Fruit fly (Drosophila melanogaster): ENCODE measurements around the gene CG31380.

Gene CG31380

DNA sequence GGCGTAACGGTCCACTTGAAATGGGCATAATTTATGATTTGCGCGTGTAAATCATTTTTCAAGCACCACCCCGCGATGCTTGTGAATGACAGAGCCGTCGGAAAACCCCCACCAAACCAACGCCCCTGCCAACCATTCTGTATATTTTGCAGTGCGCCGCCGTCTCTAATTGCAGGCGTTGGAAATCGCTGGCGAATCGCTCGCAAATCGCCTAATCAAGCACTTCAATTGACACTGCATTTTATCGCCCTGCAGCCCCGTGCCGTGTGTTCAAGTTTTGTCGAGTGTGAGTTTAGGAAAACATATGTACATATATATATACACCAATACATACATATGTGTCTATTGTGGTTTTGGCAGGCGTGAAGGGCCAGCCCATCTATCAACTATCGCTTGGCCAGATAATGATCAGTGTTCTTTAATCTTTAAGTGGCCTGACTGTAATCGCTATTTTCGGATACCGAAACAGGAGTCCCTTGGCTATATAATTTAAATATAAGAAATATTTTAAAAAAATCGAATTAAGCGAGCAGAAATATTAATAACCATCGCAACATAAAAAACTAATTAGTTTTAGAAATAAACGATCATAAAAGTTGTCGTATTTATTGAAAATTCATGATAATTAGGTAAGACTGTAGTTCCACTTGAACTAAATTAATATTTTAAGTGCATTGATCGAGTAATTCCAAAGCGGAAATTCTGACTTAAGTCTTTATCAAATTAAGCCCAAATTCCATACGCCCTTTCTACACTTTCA lies 27.1 kb downstream of the CG31380 start:
- TF ChIP-seq Snoo (tag; optimal IDR thresholded peaks at IDR 0.05) (no peak), CG8159 (tag; optimal IDR thresholded peaks at IDR 0.05) (no peak), CG8301 (tag; optimal IDR thresholded peaks at IDR 0.05) (no peak), fd96Ca (GFP tag; IDR thresholded peaks at IDR 0.05) (no peak), CG9948 (tag; optimal IDR thresholded peaks at IDR 0.05) (no peak), CG10348 (GFP tag; IDR thresholded peaks at IDR 0.05) (no peak)

DNA sequence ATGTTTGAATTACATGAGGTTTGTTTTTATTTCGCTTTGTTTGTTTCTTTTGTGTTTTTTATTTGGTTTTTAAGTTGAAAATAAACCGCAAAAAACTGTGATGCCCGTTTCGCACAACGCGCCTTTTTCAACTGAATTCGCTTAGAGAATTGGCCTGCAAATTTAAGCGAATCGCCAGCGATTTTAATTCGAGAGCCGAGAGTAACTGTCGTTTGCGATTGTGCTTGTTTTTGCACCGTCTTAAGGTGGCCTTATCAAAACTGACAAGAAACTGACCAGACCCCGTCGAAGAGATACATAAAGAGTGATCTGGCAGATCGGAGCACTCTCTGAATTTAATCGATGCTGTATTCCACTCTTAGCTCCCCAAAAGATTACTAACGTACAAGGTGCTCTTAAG lies 29.1 kb downstream of the CG31380 start:
- TF ChIP-seq CG34367 (tag; optimal IDR thresholded peaks at IDR 0.05) (no peak), CG4496 (GFP tag; IDR thresholded peaks at IDR 0.05) (0 out of 3 replicates have a peak, but pooled peaks have one; percentile 42), CG8159 (tag; optimal IDR thresholded peaks at IDR 0.05) (no peak), CG9948 (tag; optimal IDR thresholded peaks at IDR 0.05) (no peak), D1 (tag; optimal IDR thresholded peaks at IDR 0.05) (no peak), Ets98B (GFP tag; IDR thresholded peaks at IDR 0.05) (peak; percentile 45; the same call in 1 of the 2 replicates), CG15710 (tag; optimal IDR thresholded peaks at IDR 0.05) (no peak), CG10348 (GFP tag; IDR thresholded peaks at IDR 0.05) (no peak), Snoo (tag; optimal IDR thresholded peaks at IDR 0.05) (no peak), CG32121 (GFP tag; IDR thresholded peaks at IDR 0.05) (no peak), CG12605 (GFP tag; IDR thresholded peaks at IDR 0.05) (peak; percentile 41; the same call in 1 of the 2 replicates), Pif1B (GFP tag; optimal IDR thresholded peaks at IDR 0.05) (no peak), CG13204 (GFP tag; optimal IDR thresholded peaks at IDR 0.05) (no peak), CG17806 (tag; optimal IDR thresholded peaks at IDR 0.05) (no peak), Pif1A (GFP tag; optimal IDR thresholded peaks at IDR 0.05) (no peak), gl (tag; optimal IDR thresholded peaks at IDR 0.05) (no peak), CG8301 (tag; optimal IDR thresholded peaks at IDR 0.05) (no peak), EcR (GFP tag; optimal IDR thresholded peaks at IDR 0.05) (no peak), rn (GFP tag; IDR thresholded peaks at IDR 0.05) (no peak), fd96Ca (GFP tag; IDR thresholded peaks at IDR 0.05) (0 out of 3 replicates have a peak, but pooled peaks have one; percentile 22), CG14655 (GFP tag; optimal IDR thresholded peaks at IDR 0.05) (peak; percentile 16)

DNA sequence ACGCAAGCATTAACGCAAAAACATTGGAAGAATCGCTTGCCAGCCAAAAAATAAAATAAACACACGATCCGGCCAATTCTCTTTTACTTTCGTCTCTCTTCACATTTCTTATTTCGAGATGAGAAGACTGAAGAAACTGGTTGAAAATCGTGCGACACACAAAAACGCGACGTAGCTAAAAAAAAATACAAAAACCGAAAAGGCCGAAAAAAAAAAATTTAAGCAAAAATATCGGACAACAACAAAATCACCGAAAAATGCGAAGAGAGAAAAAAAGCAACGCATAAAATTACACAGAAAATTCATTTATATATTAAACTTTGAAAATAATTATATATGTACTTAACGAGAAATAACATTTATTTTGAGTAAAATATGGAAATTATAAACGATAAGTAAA lies 29.8 kb downstream of the CG31380 start:
- no peak for TF ChIP-seq CG17806 (tag; optimal IDR thresholded peaks at IDR 0.05)
- TF ChIP-seq Pif1B (GFP tag; optimal IDR thresholded peaks at IDR 0.05) = no peak
- TF ChIP-seq Snoo (tag; optimal IDR thresholded peaks at IDR 0.05) = peak; percentile 62
- TF ChIP-seq CG9948 (tag; optimal IDR thresholded peaks at IDR 0.05) = no peak
- peak; percentile 15; the same call in 1 of the 3 replicates for TF ChIP-seq CG4496 (GFP tag; IDR thresholded peaks at IDR 0.05)
- TF ChIP-seq Ets98B (GFP tag; IDR thresholded peaks at IDR 0.05) = no peak; the same call in 1 of the 2 replicates
- TF ChIP-seq CG32121 (GFP tag; IDR thresholded peaks at IDR 0.05) = peak; percentile 56; the same call in 1 of the 2 replicates
- no peak for TF ChIP-seq CG10348 (GFP tag; IDR thresholded peaks at IDR 0.05)
- peak; percentile 21 for TF ChIP-seq Pif1A (GFP tag; optimal IDR thresholded peaks at IDR 0.05)
- TF ChIP-seq fd96Ca (GFP tag; IDR thresholded peaks at IDR 0.05) = no peak
- no peak for TF ChIP-seq CG8301 (tag; optimal IDR thresholded peaks at IDR 0.05)
- no peak for TF ChIP-seq D1 (tag; optimal IDR thresholded peaks at IDR 0.05)
- no peak for TF ChIP-seq CG12605 (GFP tag; IDR thresholded peaks at IDR 0.05)
- no peak for TF ChIP-seq EcR (GFP tag; optimal IDR thresholded peaks at IDR 0.05)
- TF ChIP-seq rn (GFP tag; IDR thresholded peaks at IDR 0.05) = no peak
- no peak for TF ChIP-seq gl (tag; optimal IDR thresholded peaks at IDR 0.05)
- TF ChIP-seq CG13204 (GFP tag; optimal IDR thresholded peaks at IDR 0.05) = no peak

DNA sequence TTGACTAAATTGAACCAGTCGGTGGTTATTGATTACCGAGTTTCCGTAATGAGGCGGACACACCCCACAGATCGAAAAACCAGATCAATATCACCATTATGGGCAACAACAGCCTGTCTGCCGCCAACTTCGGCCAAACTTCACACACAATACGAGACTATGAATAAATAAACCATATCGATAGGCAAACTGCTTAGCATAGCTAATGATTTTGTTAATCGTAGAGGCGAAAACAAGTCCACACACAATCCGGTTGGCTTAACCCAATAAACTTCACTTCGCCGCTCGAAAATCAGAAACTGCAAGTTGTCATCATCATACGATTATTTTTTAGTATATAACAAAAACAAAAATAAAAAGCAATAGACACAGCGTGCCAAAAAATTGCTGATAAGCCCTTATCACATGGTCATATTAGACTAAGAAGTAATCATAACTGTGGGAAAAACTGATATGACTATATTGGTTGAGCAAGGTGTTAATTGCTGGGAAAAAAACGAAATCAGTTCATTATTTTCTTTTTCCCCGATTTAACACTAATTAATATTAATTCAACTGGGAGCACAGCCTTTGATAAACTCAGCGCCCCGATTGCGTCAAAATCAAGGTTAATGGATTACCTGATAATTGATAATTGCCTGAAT lies 33.3 kb downstream of the CG31380 start:
- TF ChIP-seq Ets98B (GFP tag; IDR thresholded peaks at IDR 0.05) (no peak), Snoo (tag; optimal IDR thresholded peaks at IDR 0.05) (no peak), CG17806 (tag; optimal IDR thresholded peaks at IDR 0.05) (no peak), CG15710 (tag; optimal IDR thresholded peaks at IDR 0.05) (no peak), CG14655 (GFP tag; optimal IDR thresholded peaks at IDR 0.05) (no peak), EcR (GFP tag; optimal IDR thresholded peaks at IDR 0.05) (no peak), Pif1A (GFP tag; optimal IDR thresholded peaks at IDR 0.05) (no peak), CG10348 (GFP tag; IDR thresholded peaks at IDR 0.05) (no peak)

DNA sequence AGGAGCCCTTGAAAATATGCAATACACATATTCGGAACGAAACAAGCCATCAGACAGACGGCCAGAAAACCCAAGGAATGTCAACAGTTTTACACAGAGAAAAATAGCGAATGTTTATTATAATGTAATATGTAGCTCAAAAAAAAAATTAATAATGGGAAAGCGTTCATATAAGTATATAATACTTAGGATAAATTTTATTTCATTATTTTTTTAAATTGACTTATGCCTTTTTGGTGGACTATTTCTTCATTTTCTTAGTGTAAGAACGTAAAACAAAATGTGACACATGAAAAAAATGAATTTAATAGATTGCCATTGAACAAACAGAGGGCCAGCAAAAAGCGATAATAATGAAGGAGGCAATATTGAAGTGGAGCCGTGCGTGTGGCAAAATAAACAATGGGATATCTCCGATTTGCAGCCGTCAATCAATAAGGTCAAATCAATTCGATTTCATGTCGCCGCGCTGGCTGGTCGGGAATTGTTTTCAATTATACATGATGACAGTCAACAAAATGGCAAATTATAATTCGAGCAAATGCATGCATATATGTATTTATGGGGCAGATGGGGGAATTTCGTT lies 34.3 kb downstream of the CG31380 start:
- TF ChIP-seq CG12605 (GFP tag; IDR thresholded peaks at IDR 0.05) (no peak), CG32121 (GFP tag; IDR thresholded peaks at IDR 0.05) (no peak), CG14655 (GFP tag; optimal IDR thresholded peaks at IDR 0.05) (peak; percentile 3), EcR (GFP tag; optimal IDR thresholded peaks at IDR 0.05) (no peak)

DNA sequence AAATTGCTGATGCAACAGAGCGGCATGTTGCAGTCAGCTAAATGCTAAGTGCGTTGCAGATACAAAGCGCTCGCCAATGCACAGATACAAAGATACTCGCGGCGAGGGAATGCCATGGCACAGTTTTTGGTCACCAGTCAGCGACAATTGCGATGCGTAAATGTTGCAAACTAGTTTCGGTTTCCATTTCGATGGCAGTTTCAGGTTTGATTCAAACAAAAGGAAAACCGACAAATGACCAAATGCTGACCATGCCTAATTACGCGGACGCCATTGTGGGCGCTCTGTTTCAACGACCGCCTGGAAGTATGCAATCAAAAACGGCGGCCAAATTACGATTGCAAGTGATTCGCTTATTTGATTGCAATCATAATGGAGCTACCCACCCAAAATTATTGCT lies 35.5 kb downstream of the CG31380 start:
- no peak for TF ChIP-seq Snoo (tag; optimal IDR thresholded peaks at IDR 0.05)
- TF ChIP-seq fd96Ca (GFP tag; IDR thresholded peaks at IDR 0.05) = peak; percentile 24; the same call in 1 of the 3 replicates
- 0 out of 2 replicates have a peak, but pooled peaks have one; percentile 22 for TF ChIP-seq Ets98B (GFP tag; IDR thresholded peaks at IDR 0.05)
- TF ChIP-seq CG12605 (GFP tag; IDR thresholded peaks at IDR 0.05) = no peak
- TF ChIP-seq CG4496 (GFP tag; IDR thresholded peaks at IDR 0.05) = peak; percentile 55; the same call in 1 of the 3 replicates

All from whole organism, pupa.